Fruit fly (Drosophila melanogaster): Measurements from ENCODE around the gene VhaM9.7-a.
A peak's percentile ranks its signal among the peaks of the same experiment; 100 is the strongest.

VhaM9.7-a gene

dm6 chr3L:4259102-4259558 is 3.4 kb upstream of the VhaM9.7-a start, which contains the start of the genes CG15011 and CG1309 (continued):
- TF ChIP-seq CG10267 (tag; optimal IDR thresholded peaks at IDR 0.05) (peak; percentile 81), CG7963 (GFP tag; IDR thresholded peaks at IDR 0.05; ENCODE audit: partially characterized antibody) (no peak), cato (GFP tag; optimal IDR thresholded peaks at IDR 0.05; ENCODE audit: borderline replicate concordance) (peak; percentile 79), Gug (GFP tag; IDR thresholded peaks at IDR 0.05) (peak; percentile 69; the same call in 3 of the 4 replicates), exex (tag; optimal IDR thresholded peaks at IDR 0.05) (peak; percentile 84), Jarid2 (GFP tag; optimal IDR thresholded peaks at IDR 0.05) (peak; percentile 21), Mrtf (GFP tag; IDR thresholded peaks at IDR 0.05) (peak; percentile 58; the same call in 1 of the 3 replicates), CG15269 (tag; optimal IDR thresholded peaks at IDR 0.05) (peak; percentile 84), amos (GFP tag; IDR thresholded peaks at IDR 0.05; ENCODE audit: partially characterized antibody) (peak; percentile 11; the same call in 1 of the 2 replicates), tll (GFP tag; optimal IDR thresholded peaks at IDR 0.05) (no peak), CG5953 (GFP tag; IDR thresholded peaks at IDR 0.05) (no peak), Dref (GFP tag; IDR thresholded peaks at IDR 0.05) (no peak), CG17912 (GFP tag; optimal IDR thresholded peaks at IDR 0.05) (peak; percentile 28), HLH3B (GFP tag; IDR thresholded peaks at IDR 0.05) (peak; percentile 68; the same call in 1 of the 2 replicates), CG14441 (GFP tag; IDR thresholded peaks at IDR 0.05) (peak; percentile 83), ind (GFP tag; optimal IDR thresholded peaks at IDR 0.05) (peak; percentile 90), CG10274 (GFP tag; optimal IDR thresholded peaks at IDR 0.05) (peak; percentile 48), CG12236 (GFP tag; optimal IDR thresholded peaks at IDR 0.05) (peak; percentile 70), CG18599 (GFP tag; optimal IDR thresholded peaks at IDR 0.05) (peak; percentile 83), lov (optimal IDR thresholded peaks at IDR 0.05) (no peak), lov (GFP tag; IDR thresholded peaks at IDR 0.05) (0 out of 3 replicates have a peak, but pooled peaks have one; percentile 21), CG43689 (GFP tag; IDR thresholded peaks at IDR 0.05) (0 out of 2 replicates have a peak, but pooled peaks have one; percentile 29), CG13894 (tag; optimal IDR thresholded peaks at IDR 0.05) (peak; percentile 82), sim (GFP tag; IDR thresholded peaks at IDR 0.05) (no peak), CG13296 (GFP tag; optimal IDR thresholded peaks at IDR 0.05) (peak; percentile 78), nmo (GFP tag; optimal IDR thresholded peaks at IDR 0.05) (peak; percentile 92), Drgx (GFP tag; IDR thresholded peaks at IDR 0.05) (peak; percentile 75), D (optimal IDR thresholded peaks at IDR 0.05) (no peak), D (GFP tag; optimal IDR thresholded peaks at IDR 0.05) (peak; percentile 66), zfh1 (GFP tag; IDR thresholded peaks at IDR 0.05) (peak; percentile 79; the same call in 2 of the 3 replicates), CG12104 (GFP tag; optimal IDR thresholded peaks at IDR 0.05) (peak; percentile 67), Adf1 (GFP tag; IDR thresholded peaks at IDR 0.05) (peak; percentile 59), CoRest (tag; optimal IDR thresholded peaks at IDR 0.05) (peak; percentile 92), CG15601 (tag; optimal IDR thresholded peaks at IDR 0.05) (peak; percentile 80), CG11085 (GFP tag; IDR thresholded peaks at IDR 0.05) (no peak), HLH54F (GFP tag; optimal IDR thresholded peaks at IDR 0.05) (peak; percentile 90), CG4820 (GFP tag; optimal IDR thresholded peaks at IDR 0.05) (peak; percentile 81), CG14710 (tag; optimal IDR thresholded peaks at IDR 0.05) (peak; percentile 92), chm (GFP tag; IDR thresholded peaks at IDR 0.05) (0 out of 2 replicates have a peak, but pooled peaks have one; percentile 49), yki (optimal IDR thresholded peaks at IDR 0.05) (no peak), fru (optimal IDR thresholded peaks at IDR 0.05) (no peak), CG2875 (GFP tag; optimal IDR thresholded peaks at IDR 0.05) (peak; percentile 28), CG4424 (GFP tag; optimal IDR thresholded peaks at IDR 0.05) (peak; percentile 86), CG18262 (tag; optimal IDR thresholded peaks at IDR 0.05) (peak; percentile 85), peb (GFP tag; IDR thresholded peaks at IDR 0.05) (peak; percentile 63), CG8388 (GFP tag; optimal IDR thresholded peaks at IDR 0.05) (peak; percentile 84), CG11560 (tag; IDR thresholded peaks at IDR 0.05) (peak; percentile 41; the same call in 1 of the 3 replicates), maf-S (GFP tag; optimal IDR thresholded peaks at IDR 0.05) (peak; percentile 87), CG14050 (GFP tag; IDR thresholded peaks at IDR 0.05) (peak; percentile 62), ab (GFP tag; optimal IDR thresholded peaks at IDR 0.05) (peak; percentile 42), Trl (optimal IDR thresholded peaks at IDR 0.05) (no peak), Trl (GFP tag; optimal IDR thresholded peaks at IDR 0.05) (peak; percentile 82)
